Fruit fly (Drosophila melanogaster): ENCODE data around the gene CG32603.
A peak's percentile ranks its signal among the peaks of the same experiment; 100 is the strongest.

Gene CG32603

dm6 chrX:14211250-14211944, 27.0 kb downstream of the CG32603 start:
- TF ChIP-seq ro (GFP tag; IDR thresholded peaks at IDR 0.05) (no peak), da (GFP tag; optimal IDR thresholded peaks at IDR 0.05) (no peak), CG17568 (GFP tag; optimal IDR thresholded peaks at IDR 0.05) (no peak), scrt (GFP tag; optimal IDR thresholded peaks at IDR 0.05) (no peak), lab (GFP tag; optimal IDR thresholded peaks at IDR 0.05) (peak; percentile 37), CG17912 (GFP tag; optimal IDR thresholded peaks at IDR 0.05) (no peak), H2.0 (GFP tag; IDR thresholded peaks at IDR 0.05) (no peak), Trl (optimal IDR thresholded peaks at IDR 0.05) (peak; percentile 76 to 88), Trl (GFP tag; optimal IDR thresholded peaks at IDR 0.05) (no peak), so (GFP tag; IDR thresholded peaks at IDR 0.05) (0 out of 3 replicates have a peak, but pooled peaks have one; percentile 34), CG2116 (GFP tag; optimal IDR thresholded peaks at IDR 0.05) (peak; percentile 12), Sox102F (GFP tag; optimal IDR thresholded peaks at IDR 0.05) (peak; percentile 11), HmgD (GFP tag; optimal IDR thresholded peaks at IDR 0.05) (no peak), Sox100B (GFP tag; optimal IDR thresholded peaks at IDR 0.05) (peak; percentile 14), Hsf (GFP tag; optimal IDR thresholded peaks at IDR 0.05) (no peak), stwl (tag; optimal IDR thresholded peaks at IDR 0.05) (peak; percentile 20), pfk (GFP tag; optimal IDR thresholded peaks at IDR 0.05) (no peak), lov (optimal IDR thresholded peaks at IDR 0.05) (no peak), lov (GFP tag; IDR thresholded peaks at IDR 0.05) (no peak), usp (GFP tag; optimal IDR thresholded peaks at IDR 0.05) (no peak), CG14441 (GFP tag; IDR thresholded peaks at IDR 0.05) (no peak; the same call in 1 of the 2 replicates), CG12104 (GFP tag; optimal IDR thresholded peaks at IDR 0.05) (no peak), CG4617 (GFP tag; optimal IDR thresholded peaks at IDR 0.05; ENCODE audit: borderline replicate concordance) (no peak), CG9817 (tag; optimal IDR thresholded peaks at IDR 0.05) (no peak), Opbp (GFP tag; IDR thresholded peaks at IDR 0.05; ENCODE audit: partially characterized antibody) (peak; percentile 45; the same call in 1 of the 3 replicates), CG17186 (GFP tag; optimal IDR thresholded peaks at IDR 0.05) (no peak), Dip3 (GFP tag; optimal IDR thresholded peaks at IDR 0.05) (no peak), Neu2 (GFP tag; optimal IDR thresholded peaks at IDR 0.05; ENCODE audit: borderline replicate concordance) (no peak), inv (GFP tag; IDR thresholded peaks at IDR 0.05; ENCODE audit: partially characterized antibody) (0 out of 2 replicates have a peak, but pooled peaks have one; percentile 9), Dek (tag; optimal IDR thresholded peaks at IDR 0.05) (no peak), CG2129 (GFP tag; IDR thresholded peaks at IDR 0.05; ENCODE audit: partially characterized antibody) (no peak), CG15011 (GFP tag; optimal IDR thresholded peaks at IDR 0.05) (no peak), chif (GFP tag; optimal IDR thresholded peaks at IDR 0.05) (no peak), Elba2 (GFP tag; optimal IDR thresholded peaks at IDR 0.05) (no peak), CG14014 (GFP tag; IDR thresholded peaks at IDR 0.05) (no peak), bcd (GFP tag; optimal IDR thresholded peaks at IDR 0.05) (no peak), sqz (GFP tag; optimal IDR thresholded peaks at IDR 0.05) (peak; percentile 1), Fer2 (tag; optimal IDR thresholded peaks at IDR 0.05) (no peak), eyg (GFP tag; optimal IDR thresholded peaks at IDR 0.05) (no peak), zf30C (GFP tag; optimal IDR thresholded peaks at IDR 0.05) (peak; percentile 2), CG12236 (GFP tag; optimal IDR thresholded peaks at IDR 0.05) (no peak), CG9609 (GFP tag; optimal IDR thresholded peaks at IDR 0.05) (no peak), CG15514 (GFP tag; optimal IDR thresholded peaks at IDR 0.05) (no peak), tll (GFP tag; optimal IDR thresholded peaks at IDR 0.05) (no peak), CG5180 (GFP tag; optimal IDR thresholded peaks at IDR 0.05) (peak; percentile 22), CG13775 (GFP tag; optimal IDR thresholded peaks at IDR 0.05) (no peak), mld (GFP tag; IDR thresholded peaks at IDR 0.05; ENCODE audit: partially characterized antibody) (no peak), CG31224 (GFP tag; IDR thresholded peaks at IDR 0.05) (no peak), CG3407 (GFP tag; optimal IDR thresholded peaks at IDR 0.05) (no peak)
